Worm (Caenorhabditis elegans) whole organism, L4/young adult: ENCODE measurements around the gene T22F7.3.

Source experiments
- dao-5 ChIP-seq: sonication (generic microtip); optimal IDR thresholded peaks from 2 replicates; lab custom pipeline; 2016; ENCODE audit warnings: missing genotype, missing genetic modification characterization, moderate library complexity, missing compliant biosample characterization
- him-1 ChIP-seq: sonication (generic microtip); optimal IDR thresholded peaks from 2 replicates; lab custom pipeline; 2016; ENCODE audit warnings: missing genotype, missing genetic modification reagents, missing genetic modification characterization, missing compliant biosample characterization

- TF ChIP-seq him-1 (tag; lab: Kevin White, UChicago) (no peak), dao-5 (tag; lab: Kevin White, UChicago) (no peak)
Measured at ce11 chrIII:530899-531298, 7.1 kb upstream of the T22F7.3 start.
